Worm (Caenorhabditis elegans) whole organism, L3 larva: ENCODE results near the gene erh-2.

Source experiments
- R02D3.7 ChIP-seq: fragments of 150-350 bp; optimal IDR thresholded peaks from 2 replicates; lab custom pipeline; 2014; ENCODE audit warnings: missing biosample characterization, missing genetic modification characterization
- ZK546.5 ChIP-seq: sonication (generic microtip); optimal IDR thresholded peaks from 2 replicates; lab custom pipeline; 2017; ENCODE audit warnings: missing biosample characterization, missing genetic modification characterization
- aly-2 ChIP-seq: fragments of 150-350 bp; optimal IDR thresholded peaks from 2 replicates; lab custom pipeline; 2014; ENCODE audit warnings: missing biosample characterization, missing genetic modification characterization
- ama-1 ChIP-seq: fragments of 150-350 bp; optimal IDR thresholded peaks from 2 replicates; lab custom pipeline; 2018
- ceh-16 ChIP-seq: sonication (generic microtip); optimal IDR thresholded peaks from 2 replicates; lab custom pipeline; 2017; ENCODE audit warnings: missing biosample characterization, missing genetic modification characterization
- ceh-28 ChIP-seq: fragments of 150-350 bp; optimal IDR thresholded peaks from 2 replicates; lab custom pipeline; 2014; ENCODE audit warnings: missing biosample characterization, missing genetic modification reagents, missing genetic modification characterization
- ceh-82 ChIP-seq: fragments of 150-350 bp; optimal IDR thresholded peaks from 2 replicates; lab custom pipeline; 2014; ENCODE audit warnings: missing biosample characterization, missing genetic modification characterization
- ceh-9 ChIP-seq: sonication (generic microtip); optimal IDR thresholded peaks from 2 replicates; lab custom pipeline; 2018; ENCODE audit warnings: missing biosample characterization, missing genetic modification characterization
- daf-12 ChIP-seq: fragments of 150-350 bp; optimal IDR thresholded peaks from 2 replicates; lab custom pipeline; 2014; ENCODE audit warnings: missing biosample characterization, missing genetic modification reagents, missing genetic modification characterization
- egl-27 ChIP-seq: sonication (generic microtip); optimal IDR thresholded peaks from 4 replicates; lab custom pipeline; 2017; ENCODE audit warnings: missing biosample characterization, missing genetic modification reagents, missing genetic modification characterization
- egl-5 ChIP-seq: fragments of 150-350 bp; optimal IDR thresholded peaks from 2 replicates; lab custom pipeline; 2017; ENCODE audit warnings: missing biosample characterization, missing genetic modification reagents, missing genetic modification characterization, inconsistent platforms
- elt-1 ChIP-seq: fragments of 150-350 bp; optimal IDR thresholded peaks from 2 replicates; lab custom pipeline; 2014; ENCODE audit warnings: missing biosample characterization, missing genetic modification characterization
- elt-2 ChIP-seq: sonication (generic microtip); optimal IDR thresholded peaks from 2 replicates; lab custom pipeline; 2016; ENCODE audit warnings: missing genetic modification reagents, mild to moderate bottlenecking, missing genetic modification characterization, missing compliant biosample characterization
- elt-3 ChIP-seq, 3 experiments: fragments of 150-350 bp in 1 of 3; sonication (generic microtip) in 2 of 3; optimal IDR thresholded peaks; 2 replicates in 2 of 3; 4 replicates in 1 of 3; lab custom pipeline; 2014 to 2017; ENCODE audit warnings: missing biosample characterization in 3 of 3, missing genetic modification characterization in 3 of 3
- eor-1 ChIP-seq, 2 experiments: fragments of 150-350 bp; optimal IDR thresholded peaks; 2 replicates each; lab custom pipeline; 2014 to 2018; ENCODE audit warnings: missing biosample characterization in 2 of 2, missing genetic modification characterization in 2 of 2
- fkh-10 ChIP-seq: sonication (generic microtip); optimal IDR thresholded peaks from 2 replicates; lab custom pipeline; 2017; ENCODE audit warnings: missing biosample characterization, missing genetic modification reagents, missing genetic modification characterization
- fkh-2 ChIP-seq: fragments of 150-350 bp; optimal IDR thresholded peaks from 2 replicates; lab custom pipeline; 2014; ENCODE audit warnings: missing biosample characterization, missing genetic modification reagents, missing genetic modification characterization
- fos-1 ChIP-seq: fragments of 150-350 bp; optimal IDR thresholded peaks from 2 replicates; lab custom pipeline; 2014; ENCODE audit warnings: missing biosample characterization, missing genetic modification characterization
- hmg-11 ChIP-seq: sonication (generic microtip); optimal IDR thresholded peaks from 2 replicates; lab custom pipeline; 2016; ENCODE audit warnings: missing genetic modification characterization, missing compliant biosample characterization
- lin-15B ChIP-seq: fragments of 150-350 bp; optimal IDR thresholded peaks from 2 replicates; lab custom pipeline; 2014; ENCODE audit warnings: missing biosample characterization, missing genetic modification characterization
- lin-39 ChIP-seq: fragments of 150-350 bp; optimal IDR thresholded peaks from 2 replicates; lab custom pipeline; 2018; ENCODE audit warnings: missing biosample characterization, missing genetic modification reagents, missing genetic modification characterization
- lsy-12 ChIP-seq: sonication (generic microtip); optimal IDR thresholded peaks from 2 replicates; lab custom pipeline; 2016; ENCODE audit warnings: mild to moderate bottlenecking, missing genetic modification characterization, missing compliant biosample characterization
- mdl-1 ChIP-seq: fragments of 150-350 bp; optimal IDR thresholded peaks from 2 replicates; lab custom pipeline; 2014; ENCODE audit warnings: missing biosample characterization, missing genetic modification characterization
- mml-1 ChIP-seq: fragments of 150-350 bp; sonication (generic microtip); optimal IDR thresholded peaks from 3 replicates; lab custom pipeline; 2014; ENCODE audit warnings: missing biosample characterization, missing genetic modification characterization
- nfya-1 ChIP-seq: sonication (generic microtip); optimal IDR thresholded peaks from 2 replicates; lab custom pipeline; 2017; ENCODE audit warnings: missing genetic modification characterization, mild to moderate bottlenecking, missing compliant biosample characterization, antibody characterized with exemption, moderate library complexity; ENCODE audit not compliant: insufficient read depth
- nhr-11 ChIP-seq: fragments of 150-350 bp; optimal IDR thresholded peaks from 2 replicates; lab custom pipeline; 2014; ENCODE audit warnings: missing biosample characterization, missing genetic modification characterization
- nhr-12 ChIP-seq: fragments of 150-350 bp; optimal IDR thresholded peaks from 2 replicates; lab custom pipeline; 2014; ENCODE audit warnings: missing biosample characterization, missing genetic modification characterization
- nhr-23 ChIP-seq: fragments of 150-350 bp; optimal IDR thresholded peaks from 2 replicates; lab custom pipeline; 2014; ENCODE audit warnings: missing biosample characterization, missing genetic modification reagents, missing genetic modification characterization
- nhr-237 ChIP-seq: fragments of 150-350 bp; optimal IDR thresholded peaks from 2 replicates; lab custom pipeline; 2014; ENCODE audit warnings: missing biosample characterization, missing genetic modification characterization
- nhr-25 ChIP-seq: sonication (generic microtip); optimal IDR thresholded peaks from 2 replicates; lab custom pipeline; 2017; ENCODE audit warnings: missing biosample characterization, missing genetic modification characterization
- nhr-28 ChIP-seq: fragments of 150-350 bp; optimal IDR thresholded peaks from 2 replicates; lab custom pipeline; 2014; ENCODE audit warnings: missing biosample characterization, missing genetic modification characterization
- nhr-43 ChIP-seq: sonication (generic microtip); optimal IDR thresholded peaks from 2 replicates; lab custom pipeline; 2016; ENCODE audit warnings: mild to moderate bottlenecking, missing genetic modification characterization, missing compliant biosample characterization; ENCODE audit not compliant: poor library complexity, severe bottlenecking
- nhr-67 ChIP-seq: fragments of 150-350 bp; optimal IDR thresholded peaks from 2 replicates; lab custom pipeline; 2014; ENCODE audit warnings: missing biosample characterization, missing genetic modification characterization
- nhr-76 ChIP-seq: fragments of 150-350 bp; sonication (generic microtip); optimal IDR thresholded peaks from 5 replicates; lab custom pipeline; 2014; ENCODE audit warnings: missing biosample characterization, missing genetic modification characterization
- nhr-77 ChIP-seq: fragments of 150-350 bp; optimal IDR thresholded peaks from 2 replicates; lab custom pipeline; 2014; ENCODE audit warnings: missing biosample characterization, missing genetic modification characterization
- pha-4 ChIP-seq: fragments of 150-350 bp; optimal IDR thresholded peaks from 2 replicates; lab custom pipeline; 2014; ENCODE audit warnings: missing biosample characterization, missing genetic modification reagents, missing genetic modification characterization
- pqm-1 ChIP-seq: fragments of 150-350 bp; optimal IDR thresholded peaks from 2 replicates; lab custom pipeline; 2017; ENCODE audit warnings: missing biosample characterization, missing genetic modification characterization, inconsistent platforms
- skn-1 ChIP-seq: fragments of 150-350 bp; optimal IDR thresholded peaks from 2 replicates; lab custom pipeline; 2014; ENCODE audit warnings: missing biosample characterization, missing genetic modification characterization
- snpc-4 ChIP-seq: fragments of 150-350 bp; optimal IDR thresholded peaks from 2 replicates; lab custom pipeline; 2014; ENCODE audit warnings: missing biosample characterization, missing genetic modification characterization
- tbx-2 ChIP-seq: sonication (generic microtip); optimal IDR thresholded peaks from 2 replicates; lab custom pipeline; 2016; ENCODE audit warnings: mild to moderate bottlenecking, missing genetic modification characterization, missing compliant biosample characterization
- unc-39 ChIP-seq: sonication (generic microtip); optimal IDR thresholded peaks from 4 replicates; lab custom pipeline; 2017; ENCODE audit warnings: missing biosample characterization, missing genetic modification characterization
- unc-62 ChIP-seq: fragments of 150-350 bp; sonication (generic microtip); optimal IDR thresholded peaks from 4 replicates; lab custom pipeline; 2014; ENCODE audit warnings: missing biosample characterization, missing genetic modification reagents, missing genetic modification characterization
- zag-1 ChIP-seq: fragments of 150-350 bp; optimal IDR thresholded peaks from 2 replicates; lab custom pipeline; 2014; ENCODE audit warnings: missing biosample characterization, missing genetic modification characterization
- ztf-11 ChIP-seq: fragments of 150-350 bp; optimal IDR thresholded peaks from 2 replicates; lab custom pipeline; 2014; ENCODE audit warnings: missing biosample characterization, missing genetic modification characterization
- ztf-4 ChIP-seq: fragments of 150-350 bp; optimal IDR thresholded peaks from 2 replicates; lab custom pipeline; 2014; ENCODE audit warnings: missing biosample characterization, missing genetic modification characterization

erh-2 gene

ce11 chrIII:4560393-4560890, 32.6 kb upstream of the erh-2 start (continued):
- no peak for TF ChIP-seq nhr-12 (tag; lab: Kevin White, UChicago)
- TF ChIP-seq pqm-1 = peak; percentile 14
- TF ChIP-seq lin-15B (tag; lab: Kevin White, UChicago) = peak; percentile 32

ce11 chrIII:4561286-4561685, 31.7 kb upstream of the erh-2 start:
- peak; percentile 14 for TF ChIP-seq pqm-1
- TF ChIP-seq lin-15B (tag; lab: Kevin White, UChicago) = no peak
- TF ChIP-seq nhr-67 (tag; lab: Kevin White, UChicago) = no peak
- TF ChIP-seq egl-5 (tag; lab: Kevin White, UChicago) = no peak
- no peak for TF ChIP-seq lsy-12 (tag; lab: Kevin White, UChicago)
- TF ChIP-seq elt-2 (tag; lab: Kevin White, UChicago) = peak; percentile 26
- no peak for TF ChIP-seq hmg-11 (tag; lab: Kevin White, UChicago)
- TF ChIP-seq nhr-23 = no peak
- no peak for TF ChIP-seq nhr-77 (tag; lab: Kevin White, UChicago)
- TF ChIP-seq elt-3 (tag; optimal IDR thresholded peaks at IDR 0.05; lab: Kevin White, UChicago) = no peak
- no peak for TF ChIP-seq snpc-4 (tag; lab: Kevin White, UChicago)
- TF ChIP-seq daf-12 = no peak
- TF ChIP-seq nhr-11 (tag; lab: Kevin White, UChicago) = no peak
- TF ChIP-seq skn-1 (tag; lab: Kevin White, UChicago) = no peak
- no peak for TF ChIP-seq ZK546.5 (tag; lab: Kevin White, UChicago)
- no peak for TF ChIP-seq nhr-43
- TF ChIP-seq ztf-11 = no peak
- TF ChIP-seq pha-4 (tag; lab: Kevin White, UChicago) = peak; percentile 79
- no peak for TF ChIP-seq ztf-4
- no peak for TF ChIP-seq R02D3.7 (tag; lab: Kevin White, UChicago)
- no peak for TF ChIP-seq nhr-28
- no peak for TF ChIP-seq ceh-82 (tag; lab: Kevin White, UChicago)
- TF ChIP-seq fos-1 = no peak

ce11 chrIII:4562070-4562788, 30.8 kb upstream of the erh-2 start, which contains the start of gene pan-1:
pan-1 (plus strand) TSS chrIII:4562738.
- no peak for TF ChIP-seq ztf-4
- TF ChIP-seq ceh-16 (tag; lab: Kevin White, UChicago) = no peak
- no peak for TF ChIP-seq daf-12
- TF ChIP-seq pha-4 (tag; lab: Kevin White, UChicago) = peak; percentile 66
- TF ChIP-seq nhr-43 = no peak
- TF ChIP-seq ceh-9 (tag; lab: Kevin White, UChicago) = no peak
- TF ChIP-seq nhr-11 (tag; lab: Kevin White, UChicago) = no peak
- no peak for TF ChIP-seq tbx-2 (tag; lab: Kevin White, UChicago)
- peak; percentile 85 for TF ChIP-seq nfya-1 (tag; lab: Kevin White, UChicago)
- TF ChIP-seq fos-1 = no peak
- peak; percentile 24 for TF ChIP-seq elt-2 (tag; lab: Kevin White, UChicago)
- TF ChIP-seq egl-27 (tag; lab: Kevin White, UChicago) = no peak
- peak; percentile 89 for TF ChIP-seq hmg-11 (tag; lab: Kevin White, UChicago)
- TF ChIP-seq ZK546.5 (tag; lab: Kevin White, UChicago) = no peak
- no peak for TF ChIP-seq mdl-1 (tag; lab: Kevin White, UChicago)
- TF ChIP-seq unc-39 (tag; lab: Kevin White, UChicago) = no peak
- TF ChIP-seq ceh-28 = peak; percentile 9
- TF ChIP-seq snpc-4 (tag; lab: Kevin White, UChicago) = peak; percentile 53
- TF ChIP-seq nhr-77 (tag; lab: Kevin White, UChicago) = no peak
- no peak for TF ChIP-seq nhr-67 (tag; lab: Kevin White, UChicago)
- TF ChIP-seq skn-1 (tag; lab: Kevin White, UChicago) = no peak
- TF ChIP-seq nhr-28 = no peak
- peak; percentile 80 for TF ChIP-seq ama-1 (lab: Kevin White, UChicago)
- no peak for TF ChIP-seq lin-15B (tag; lab: Kevin White, UChicago)
- peak; percentile 49 for TF ChIP-seq lsy-12 (tag; lab: Kevin White, UChicago)
- peak; percentile 9 for TF ChIP-seq unc-62 (GFP tag; lab: Kevin White, UChicago)
- TF ChIP-seq fkh-2 (tag; lab: Kevin White, UChicago) = no peak
- TF ChIP-seq ztf-11 = no peak
- no peak for TF ChIP-seq R02D3.7 (tag; lab: Kevin White, UChicago)
- peak; percentile 51 for TF ChIP-seq nhr-25 (tag; lab: Kevin White, UChicago)
- no peak for TF ChIP-seq aly-2
- TF ChIP-seq pqm-1 = no peak
- no peak for TF ChIP-seq mml-1
- no peak for TF ChIP-seq nhr-237
- TF ChIP-seq zag-1 = no peak
- no peak for TF ChIP-seq fkh-10 (GFP tag; lab: Kevin White, UChicago)
- peak; percentile 46 for TF ChIP-seq egl-5 (tag; lab: Kevin White, UChicago)
- no peak for TF ChIP-seq eor-1 (tag; optimal IDR thresholded peaks at IDR 0.05; lab: Kevin White, UChicago)
- TF ChIP-seq elt-1 (tag; lab: Kevin White, UChicago) = no peak
- no peak for TF ChIP-seq nhr-12 (tag; lab: Kevin White, UChicago)
- TF ChIP-seq nhr-76 (tag; lab: Kevin White, UChicago) = no peak
- peak; percentile 72 for TF ChIP-seq nhr-23
- TF ChIP-seq ceh-82 (tag; lab: Kevin White, UChicago) = peak; percentile 25
- peak; percentile 76 for TF ChIP-seq lin-39 (tag; lab: Kevin White, UChicago)
- no peak for TF ChIP-seq elt-3 (tag; optimal IDR thresholded peaks at IDR 0.05; lab: Kevin White, UChicago)
